Worm (Caenorhabditis elegans): ENCODE results near the gene sdz-32.

Gene sdz-32

DNA sequence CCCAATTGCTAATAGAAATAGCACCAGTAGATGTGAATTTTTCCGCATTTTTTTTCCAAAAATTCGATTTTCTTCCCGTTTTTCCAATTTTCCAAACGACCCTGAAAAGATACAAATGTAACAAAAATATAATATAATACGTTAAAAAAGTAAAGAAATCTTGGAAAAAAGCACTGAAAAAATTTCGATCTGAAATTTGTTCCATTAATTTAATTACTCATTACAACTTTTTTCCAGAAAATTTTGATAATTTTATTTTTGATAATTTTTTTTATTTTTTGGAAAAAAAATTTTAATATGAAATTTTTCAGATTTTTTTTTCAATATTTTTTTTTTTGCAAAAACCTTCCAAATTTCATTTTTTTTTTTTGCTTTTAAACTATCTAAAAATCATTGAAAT, 37.4 kb upstream of the sdz-32 start, which contains the start of gene skpo-2:
Gene skpo-2, minus strand, starts transcription at position 101 of the 400 bp plus-strand sequence.
- no peak for TF ChIP-seq nhr-28 (tag; optimal IDR thresholded peaks at IDR 0.05)
- no peak for TF ChIP-seq mdl-1 (tag; optimal IDR thresholded peaks at IDR 0.05)
- no peak for TF ChIP-seq nhr-237 (tag; optimal IDR thresholded peaks at IDR 0.05)
- no peak for TF ChIP-seq fos-1 (tag; optimal IDR thresholded peaks at IDR 0.05)
- TF ChIP-seq nfya-1 (tag; optimal IDR thresholded peaks at IDR 0.05; ENCODE audit: insufficient read depth) = no peak

ce11 chrII:3437393-3437792, 36.5 kb upstream of the sdz-32 start:
- TF ChIP-seq ceh-16 (tag; optimal IDR thresholded peaks at IDR 0.05) = no peak
- TF ChIP-seq mdl-1 (tag; optimal IDR thresholded peaks at IDR 0.05) = no peak
- no peak for TF ChIP-seq mml-1 (tag; optimal IDR thresholded peaks at IDR 0.05)
- no peak for TF ChIP-seq egl-27 (tag; optimal IDR thresholded peaks at IDR 0.05)
- no peak for TF ChIP-seq eor-1 (tag; optimal IDR thresholded peaks at IDR 0.05)
- no peak for TF ChIP-seq nhr-67 (tag; optimal IDR thresholded peaks at IDR 0.05)
- no peak for TF ChIP-seq ztf-11 (tag; optimal IDR thresholded peaks at IDR 0.05)
- no peak for TF ChIP-seq ceh-9 (tag; optimal IDR thresholded peaks at IDR 0.05)
- TF ChIP-seq hmg-11 (tag; optimal IDR thresholded peaks at IDR 0.05) = no peak
- TF ChIP-seq ceh-82 (tag; optimal IDR thresholded peaks at IDR 0.05) = no peak
- TF ChIP-seq lin-15B (tag; optimal IDR thresholded peaks at IDR 0.05) = no peak
- no peak for TF ChIP-seq R02D3.7 (tag; optimal IDR thresholded peaks at IDR 0.05)
- TF ChIP-seq nhr-23 (tag; optimal IDR thresholded peaks at IDR 0.05) = no peak
- no peak for TF ChIP-seq pha-4 (tag; optimal IDR thresholded peaks at IDR 0.05)
- no peak for TF ChIP-seq daf-12 (tag; optimal IDR thresholded peaks at IDR 0.05)
- TF ChIP-seq sea-2 (GFP tag; optimal IDR thresholded peaks at IDR 0.05) = no peak
- TF ChIP-seq fkh-2 (tag; optimal IDR thresholded peaks at IDR 0.05) = no peak
- no peak for TF ChIP-seq tbx-2 (tag; optimal IDR thresholded peaks at IDR 0.05)

- TF ChIP-seq lin-39 (tag; optimal IDR thresholded peaks at IDR 0.05) = no peak
- no peak for TF ChIP-seq elt-3 (tag; optimal IDR thresholded peaks at IDR 0.05)
- no peak for TF ChIP-seq nhr-67 (tag; optimal IDR thresholded peaks at IDR 0.05)
- TF ChIP-seq ztf-4 (tag; optimal IDR thresholded peaks at IDR 0.05) = no peak
- no peak for TF ChIP-seq mdl-1 (tag; optimal IDR thresholded peaks at IDR 0.05)
- TF ChIP-seq R02D3.7 (tag; optimal IDR thresholded peaks at IDR 0.05) = no peak
- no peak for TF ChIP-seq eor-1 (tag; optimal IDR thresholded peaks at IDR 0.05)
- TF ChIP-seq nhr-76 (tag; optimal IDR thresholded peaks at IDR 0.05) = no peak
- no peak for TF ChIP-seq lsy-12 (tag; optimal IDR thresholded peaks at IDR 0.05)
Measured at ce11 chrII:3438280-3438679, 35.6 kb upstream of the sdz-32 start.

DNA sequence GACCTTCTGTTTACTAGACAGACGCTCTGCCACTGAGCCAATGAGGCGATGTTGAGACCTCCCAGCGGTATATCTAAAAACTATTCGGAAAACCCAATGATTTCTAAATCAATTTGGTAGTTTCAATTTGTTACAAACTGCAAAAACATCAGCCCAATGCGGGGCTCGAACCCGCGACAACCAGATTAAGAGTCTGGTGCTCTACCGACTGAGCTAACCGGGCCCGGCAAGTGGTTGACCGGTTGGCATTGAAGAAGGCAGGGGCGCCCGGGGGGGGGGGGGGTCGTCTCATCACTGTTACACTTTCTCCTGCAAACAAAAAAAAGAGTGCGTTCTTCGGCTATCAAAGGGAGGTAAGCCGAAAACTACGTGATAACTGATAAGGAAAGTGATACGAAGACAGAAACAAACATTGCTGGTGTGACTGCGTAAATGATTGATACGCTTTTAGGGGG, 34.6 kb upstream of the sdz-32 start:
- TF ChIP-seq lin-39 (tag; optimal IDR thresholded peaks at IDR 0.05) (peak; percentile 56), elt-2 (tag; optimal IDR thresholded peaks at IDR 0.05) (peak; percentile 96), pqm-1 (tag; optimal IDR thresholded peaks at IDR 0.05) (peak; percentile 69), elt-3 (tag; optimal IDR thresholded peaks at IDR 0.05) (no peak), pha-4 (tag; optimal IDR thresholded peaks at IDR 0.05) (no peak), mdl-1 (tag; optimal IDR thresholded peaks at IDR 0.05) (no peak), lin-15B (tag; optimal IDR thresholded peaks at IDR 0.05) (no peak), zag-1 (tag; optimal IDR thresholded peaks at IDR 0.05) (no peak), nhr-11 (tag; optimal IDR thresholded peaks at IDR 0.05) (no peak), hmg-11 (tag; optimal IDR thresholded peaks at IDR 0.05) (no peak), jun-1 (tag; optimal IDR thresholded peaks at IDR 0.05) (no peak), snpc-4 (tag; optimal IDR thresholded peaks at IDR 0.05) (no peak), ceh-82 (tag; optimal IDR thresholded peaks at IDR 0.05) (no peak), nhr-28 (tag; optimal IDR thresholded peaks at IDR 0.05) (no peak), nhr-23 (tag; optimal IDR thresholded peaks at IDR 0.05) (no peak), nhr-77 (tag; optimal IDR thresholded peaks at IDR 0.05) (no peak), aly-2 (tag; optimal IDR thresholded peaks at IDR 0.05) (no peak), fos-1 (tag; optimal IDR thresholded peaks at IDR 0.05) (no peak), nfya-1 (tag; optimal IDR thresholded peaks at IDR 0.05; ENCODE audit: insufficient read depth) (peak; percentile 15), nhr-67 (tag; optimal IDR thresholded peaks at IDR 0.05) (no peak)

All from whole organism, L3 larva.